Worm (Caenorhabditis elegans) whole organism, L1 larva: ENCODE measurements around the gene fzy-1.

Source experiments
- alr-1 ChIP-seq: fragments of 200-800 bp; sonication (Bioruptor generic); optimal IDR thresholded peaks from 2 replicates; lab custom pipeline; 2018; ENCODE audit warnings: borderline replicate concordance, mild to moderate bottlenecking, missing genetic modification characterization, missing compliant biosample characterization
- elt-2 ChIP-seq: sonication (generic microtip); optimal IDR thresholded peaks from 2 replicates; lab custom pipeline; 2016; ENCODE audit warnings: missing genetic modification characterization, mild to moderate bottlenecking, inconsistent platforms, missing compliant biosample characterization, missing genetic modification reagents
- unc-62 ChIP-seq: fragments of 150-350 bp; optimal IDR thresholded peaks from 2 replicates; lab custom pipeline; 2014; ENCODE audit warnings: missing biosample characterization, missing genetic modification reagents, missing genetic modification characterization

DNA sequence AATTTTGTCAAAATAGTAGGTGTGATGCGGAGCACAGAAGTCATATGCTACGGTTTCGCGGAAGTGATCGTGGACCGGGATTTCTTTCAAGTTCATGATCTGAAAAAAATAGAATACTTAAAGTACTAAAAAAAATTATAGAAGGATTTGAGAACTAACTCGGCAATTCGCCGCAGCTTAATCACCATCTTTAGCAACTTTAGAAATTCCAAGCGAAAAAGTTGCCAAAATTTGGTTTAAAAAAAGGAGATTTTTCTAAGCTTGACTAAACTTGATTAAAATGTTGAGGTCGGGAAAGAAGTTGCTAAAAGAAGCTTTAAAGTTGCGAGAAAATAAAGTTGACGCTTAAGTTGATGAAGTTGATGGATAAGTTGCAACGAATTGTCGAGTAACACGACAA lies 17.1 kb downstream of the fzy-1 start, which contains the start of gene ZK177.9:
- TF ChIP-seq alr-1 (tag; lab: Kevin White, UChicago) (no peak), unc-62 (no peak), elt-2 (no peak)
